Fruit fly (Drosophila melanogaster): ENCODE results near the gene Acp95EF.
A peak's percentile ranks its signal among the peaks of the same experiment; 100 is the strongest.

Acp95EF gene

DNA sequence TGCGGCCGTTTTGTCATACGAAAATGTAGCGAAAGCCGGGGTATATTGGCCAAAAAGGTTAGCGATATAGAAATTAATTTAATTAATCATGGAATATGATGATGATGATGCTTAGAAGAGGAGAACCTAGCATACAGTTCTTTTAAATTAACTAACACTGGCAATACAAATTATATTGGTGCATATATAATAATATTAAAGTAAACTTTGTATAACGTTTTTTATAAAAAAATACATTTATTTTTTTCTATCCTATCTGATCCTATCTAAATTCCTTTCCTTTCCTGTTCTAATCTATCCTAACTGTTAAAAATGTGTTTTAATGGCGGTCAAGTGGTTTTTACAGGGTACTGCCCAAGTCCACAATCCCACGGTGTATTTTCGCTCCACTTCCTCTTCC is 22.8 kb upstream of the Acp95EF start (continued):
- TF ChIP-seq CG5180 (GFP tag; optimal IDR thresholded peaks at IDR 0.05) (peak; percentile 14), jigr1 (GFP tag; IDR thresholded peaks at IDR 0.05) (0 out of 3 replicates have a peak, but pooled peaks have one; percentile 23), CG2712 (tag; optimal IDR thresholded peaks at IDR 0.05) (peak; percentile 25), GATAe (GFP tag; conservative IDR thresholded peaks at IDR 0.05) (no peak), tio (GFP tag; optimal IDR thresholded peaks at IDR 0.05) (peak; percentile 11), CG18619 (GFP tag; optimal IDR thresholded peaks at IDR 0.05) (no peak), Sox102F (GFP tag; optimal IDR thresholded peaks at IDR 0.05) (peak; percentile 65), br (optimal IDR thresholded peaks at IDR 0.05) (no peak), dmrt99B (tag; optimal IDR thresholded peaks at IDR 0.05) (peak; percentile 74), CG11504 (tag; optimal IDR thresholded peaks at IDR 0.05) (peak; percentile 78), Hmr (GFP tag; optimal IDR thresholded peaks at IDR 0.05) (peak; percentile 2), pita (GFP tag; optimal IDR thresholded peaks at IDR 0.05) (no peak), HHEX (GFP tag; optimal IDR thresholded peaks at IDR 0.05) (peak; percentile 15), zfh1 (GFP tag; IDR thresholded peaks at IDR 0.05) (peak; percentile 13; the same call in 1 of the 3 replicates), Ptx1 (GFP tag; IDR thresholded peaks at IDR 0.05) (peak; percentile 52; the same call in 1 of the 2 replicates), cas (GFP tag; IDR thresholded peaks at IDR 0.05) (no peak), CG17359 (tag; optimal IDR thresholded peaks at IDR 0.05) (peak; percentile 23), tx (GFP tag; optimal IDR thresholded peaks at IDR 0.05) (no peak), slou (GFP tag; optimal IDR thresholded peaks at IDR 0.05) (no peak), jing (GFP tag; optimal IDR thresholded peaks at IDR 0.05) (no peak), CG8388 (GFP tag; optimal IDR thresholded peaks at IDR 0.05) (no peak), ci (GFP tag; IDR thresholded peaks at IDR 0.05) (0 out of 3 replicates have a peak, but pooled peaks have one; percentile 13), slbo (GFP tag; IDR thresholded peaks at IDR 0.05) (0 out of 2 replicates have a peak, but pooled peaks have one; percentile 16), CG31441 (GFP tag; IDR thresholded peaks at IDR 0.05) (peak; percentile 63; the same call in 1 of the 2 replicates), sens-2 (GFP tag; IDR thresholded peaks at IDR 0.05) (no peak), Trl (optimal IDR thresholded peaks at IDR 0.05) (no peak), Trl (GFP tag; optimal IDR thresholded peaks at IDR 0.05) (no peak), vvl (GFP tag; IDR thresholded peaks at IDR 0.05) (no peak), dysf (GFP tag; IDR thresholded peaks at IDR 0.05) (0 out of 3 replicates have a peak, but pooled peaks have one; percentile 23), grau (tag; optimal IDR thresholded peaks at IDR 0.05) (peak; percentile 32), CG1024 (GFP tag; IDR thresholded peaks at IDR 0.05) (no peak), Sin3A (optimal IDR thresholded peaks at IDR 0.05) (no peak), CG9437 (GFP tag; optimal IDR thresholded peaks at IDR 0.05) (peak; percentile 51), CG6689 (GFP tag; IDR thresholded peaks at IDR 0.05) (peak; percentile 38; the same call in 1 of the 2 replicates), BEAF-32 (GFP tag; optimal IDR thresholded peaks at IDR 0.05) (no peak), nau (GFP tag; optimal IDR thresholded peaks at IDR 0.05) (peak; percentile 26), oc (tag; optimal IDR thresholded peaks at IDR 0.05) (no peak), CG18262 (tag; optimal IDR thresholded peaks at IDR 0.05) (peak; percentile 57), Med (GFP tag) (peak; percentile 63), hbn (GFP tag; IDR thresholded peaks at IDR 0.05; ENCODE audit: partially characterized antibody) (no peak), Sox100B (GFP tag; optimal IDR thresholded peaks at IDR 0.05) (peak; percentile 73), org-1 (GFP tag; optimal IDR thresholded peaks at IDR 0.05) (peak; percentile 23), mam (GFP tag; optimal IDR thresholded peaks at IDR 0.05) (no peak), odd (GFP tag; optimal IDR thresholded peaks at IDR 0.05) (peak; percentile 10), Asciz (GFP tag; optimal IDR thresholded peaks at IDR 0.05) (peak; percentile 47), nerfin-2 (GFP tag; IDR thresholded peaks at IDR 0.05; ENCODE audit: partially characterized antibody) (no peak), CG8281 (tag; optimal IDR thresholded peaks at IDR 0.05) (no peak), bsh (GFP tag; optimal IDR thresholded peaks at IDR 0.05) (no peak), CG31224 (GFP tag; IDR thresholded peaks at IDR 0.05) (0 out of 2 replicates have a peak, but pooled peaks have one; percentile 14), sisA (GFP tag; IDR thresholded peaks at IDR 0.05) (0 out of 2 replicates have a peak, but pooled peaks have one; percentile 24), unpg (GFP tag; optimal IDR thresholded peaks at IDR 0.05) (no peak)

All from whole organism, embryonic.